Worm (Caenorhabditis elegans) whole organism, early embryonic: ENCODE measurements around the gene kcnl-3.
A peak's percentile ranks its signal among the peaks of the same experiment; 100 is the strongest.

Source experiments
- B0310.2 ChIP-seq: sonication (generic microtip); optimal IDR thresholded peaks from 2 replicates; lab custom pipeline; 2016; ENCODE audit warnings: mild to moderate bottlenecking, missing genetic modification characterization, missing compliant biosample characterization
- F13C5.2 ChIP-seq: sonication (generic microtip); optimal IDR thresholded peaks from 2 replicates; lab custom pipeline; 2017; ENCODE audit warnings: mild to moderate bottlenecking, missing genetic modification characterization, inconsistent platforms, missing compliant biosample characterization
- aly-1 ChIP-seq: sonication (generic microtip); optimal IDR thresholded peaks from 2 replicates; lab custom pipeline; 2016; ENCODE audit warnings: missing genetic modification characterization, missing compliant biosample characterization
- ama-1 ChIP-seq: fragments of 150-350 bp; optimal IDR thresholded peaks from 2 replicates; lab custom pipeline; 2014
- ceh-13 ChIP-seq: fragments of 200-800 bp; sonication (Bioruptor generic); optimal IDR thresholded peaks from 2 replicates; lab custom pipeline; 2018; ENCODE audit warnings: mild to moderate bottlenecking, missing genetic modification characterization, missing compliant biosample characterization
- ceh-36 ChIP-seq: sonication (generic microtip); optimal IDR thresholded peaks from 2 replicates; lab custom pipeline; 2016; ENCODE audit warnings: missing genetic modification characterization, inconsistent platforms, missing compliant biosample characterization
- ets-7 ChIP-seq: sonication (generic microtip); optimal IDR thresholded peaks from 2 replicates; lab custom pipeline; 2016; ENCODE audit warnings: missing genotype, missing genetic modification characterization, missing compliant biosample characterization
- flt-1 ChIP-seq: fragments of 200-800 bp; sonication (Bioruptor generic); IDR thresholded peaks from 2 replicates; pipeline ENCODE4 v1.3.6; 2022; ENCODE audit warnings: missing genetic modification characterization, missing compliant biosample characterization
- hmbx-1 ChIP-seq: sonication (generic microtip); optimal IDR thresholded peaks from 2 replicates; lab custom pipeline; 2016; ENCODE audit warnings: mild to moderate bottlenecking, missing genetic modification characterization, missing compliant biosample characterization
- hmg-4 ChIP-seq: fragments of 200-800 bp; sonication (Bioruptor generic); optimal IDR thresholded peaks from 2 replicates; lab custom pipeline; 2018; ENCODE audit warnings: mild to moderate bottlenecking, missing genetic modification characterization, missing compliant biosample characterization
- hnd-1 ChIP-seq: sonication (generic microtip); optimal IDR thresholded peaks from 2 replicates; lab custom pipeline; 2016; ENCODE audit warnings: missing genetic modification characterization, missing compliant biosample characterization
- pes-1 ChIP-seq: fragments of 200-800 bp; sonication (Bioruptor generic); IDR thresholded peaks from 2 replicates; pipeline ENCODE4 v1.3.6; 2022; ENCODE audit warnings: missing genetic modification reagents, missing genetic modification characterization, missing compliant biosample characterization
- scrt-1 ChIP-seq: fragments of 200-800 bp; sonication (Bioruptor generic); IDR thresholded peaks from 2 replicates; pipeline ENCODE4 v1.3.6; 2022; ENCODE audit warnings: missing genetic modification characterization, missing compliant biosample characterization
- sea-1 ChIP-seq: fragments of 200-800 bp; sonication (Bioruptor generic); conservative IDR thresholded peaks from 2 replicates; pipeline ENCODE4 v1.3.6; 2022; ENCODE audit warnings: missing genetic modification characterization, missing compliant biosample characterization
- tbx-11 ChIP-seq: fragments of 200-800 bp; sonication (Bioruptor generic); IDR thresholded peaks from 2 replicates; pipeline ENCODE4 v1.3.6; 2022; ENCODE audit warnings: missing genetic modification characterization, missing compliant biosample characterization
- tbx-37 ChIP-seq: fragments of 200-800 bp; sonication (Bioruptor generic); conservative IDR thresholded peaks from 2 replicates; pipeline ENCODE4 v1.3.6; 2022; ENCODE audit warnings: missing genetic modification reagents, missing genetic modification characterization, missing compliant biosample characterization
- tra-4 ChIP-seq: sonication (generic microtip); optimal IDR thresholded peaks from 2 replicates; lab custom pipeline; 2017; ENCODE audit warnings: missing genetic modification characterization, missing compliant biosample characterization

The kcnl-3 gene

ce11 chrX:5347856-5348255 lies 38.8 kb upstream of the kcnl-3 start:
- TF ChIP-seq sea-1 (GFP tag; lab: Robert Waterston, UW) (no peak), B0310.2 (no peak), aly-1 (tag; lab: Kevin White, UChicago) (no peak), ceh-13 (GFP tag; lab: Kevin White, UChicago) (no peak), scrt-1 (no peak), tra-4 (tag; lab: Kevin White, UChicago) (no peak), tbx-37 (GFP tag; lab: Robert Waterston, UW) (no peak), ama-1 (lab: Kevin White, UChicago) (no peak), tbx-11 (GFP tag; lab: Robert Waterston, UW) (no peak), hmbx-1 (tag; lab: Kevin White, UChicago) (no peak)

DNA sequence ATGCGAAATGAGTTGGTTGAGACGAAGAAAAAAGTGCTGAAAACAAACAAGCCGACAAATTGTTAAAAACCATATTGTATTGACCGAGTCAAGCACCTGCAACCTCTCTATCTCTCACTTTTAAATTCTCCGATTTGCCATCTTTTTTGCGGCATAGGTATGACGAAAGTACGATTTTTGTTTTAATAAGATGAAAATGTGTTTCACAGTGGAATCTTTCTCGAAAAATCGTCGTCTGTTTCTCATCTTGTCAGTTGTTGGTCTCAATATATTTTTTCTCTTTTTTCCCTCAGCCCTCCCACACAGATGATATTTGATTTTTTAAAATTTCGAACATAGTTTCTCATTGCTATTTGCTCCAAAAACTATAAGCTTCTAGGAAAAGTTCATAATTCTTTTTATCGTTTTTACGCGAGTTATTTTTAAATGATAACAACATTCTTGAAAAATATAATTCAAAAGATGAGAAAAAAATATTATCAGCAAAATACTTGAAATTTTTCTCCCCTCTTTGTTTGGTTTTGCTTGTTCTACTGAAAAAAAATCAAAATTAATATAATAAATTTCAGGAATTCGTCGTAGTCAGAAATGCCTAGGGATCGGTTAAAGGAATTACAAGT lies 38.0 kb upstream of the kcnl-3 start, which contains the start of gene syx-3:
syx-3 (plus strand) TSS at position 570 of the 620 bp plus-strand sequence.
- TF ChIP-seq ceh-36 (tag; lab: Kevin White, UChicago) (no peak), pes-1 (GFP tag; lab: Robert Waterston, UW) (no peak), hmbx-1 (tag; lab: Kevin White, UChicago) (no peak), flt-1 (GFP tag; lab: Robert Waterston, UW) (no peak), tbx-37 (GFP tag; lab: Robert Waterston, UW) (no peak), hnd-1 (tag; lab: Kevin White, UChicago) (no peak), ama-1 (lab: Kevin White, UChicago) (no peak), aly-1 (tag; lab: Kevin White, UChicago) (no peak), scrt-1 (no peak), sea-1 (GFP tag; lab: Robert Waterston, UW) (no peak), B0310.2 (no peak), F13C5.2 (tag; lab: Kevin White, UChicago) (no peak)

DNA sequence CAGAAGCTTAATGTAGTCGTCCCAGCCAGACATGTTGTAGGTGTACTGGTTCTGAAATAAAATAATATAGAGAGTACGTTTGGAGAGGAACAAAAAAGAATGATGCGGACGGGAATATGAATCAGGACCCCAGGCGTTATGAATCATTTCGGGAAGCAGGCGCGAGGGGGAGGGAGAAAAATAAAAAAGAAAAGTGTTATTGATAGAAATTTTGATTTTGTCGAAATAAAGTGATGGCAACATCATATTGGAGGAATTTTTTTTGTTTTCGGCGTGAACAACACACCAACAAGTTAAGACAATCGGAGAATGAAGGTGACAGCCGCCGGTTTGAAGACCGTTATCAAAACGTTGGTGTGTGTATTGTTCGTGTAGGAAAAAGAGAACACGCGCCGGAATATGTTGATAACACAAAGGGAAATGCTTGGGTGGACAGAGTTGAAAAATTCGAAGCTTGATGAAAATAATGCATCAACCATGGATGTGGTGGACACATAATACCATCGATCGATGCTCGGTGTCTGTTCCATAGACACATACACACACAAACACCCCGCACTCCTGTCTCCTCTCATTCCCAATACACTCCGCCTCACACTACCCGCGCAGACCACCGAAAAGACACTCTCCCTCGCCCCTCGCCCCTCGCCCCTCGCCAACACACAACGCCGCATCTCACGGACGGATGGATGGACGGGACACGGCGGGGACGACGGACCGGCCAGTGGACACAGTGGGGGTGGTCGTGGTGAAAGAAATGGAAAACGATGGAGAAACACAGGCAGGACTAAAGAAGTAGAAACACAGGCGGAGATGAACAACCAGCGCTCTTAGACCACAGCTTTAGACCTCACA lies 32.4 kb upstream of the kcnl-3 start, which contains the start of gene pfn-2:
pfn-2 (minus strand) TSS at position 51 of the 855 bp plus-strand sequence.
- TF ChIP-seq aly-1 (tag; lab: Kevin White, UChicago) (peak; percentile 15), ceh-36 (tag; lab: Kevin White, UChicago) (no peak), sea-1 (GFP tag; lab: Robert Waterston, UW) (no peak), tbx-11 (GFP tag; lab: Robert Waterston, UW) (0 out of 2 replicates have a peak, but pooled peaks have one; percentile 9), ets-7 (tag; lab: Kevin White, UChicago) (no peak), F13C5.2 (tag; lab: Kevin White, UChicago) (peak; percentile 40), pes-1 (GFP tag; lab: Robert Waterston, UW) (no peak), scrt-1 (no peak), ceh-13 (GFP tag; lab: Kevin White, UChicago) (peak; percentile 6), tbx-37 (GFP tag; lab: Robert Waterston, UW) (peak; percentile 52), B0310.2 (no peak), hmg-4 (GFP tag; lab: Kevin White, UChicago) (peak; percentile 89), flt-1 (GFP tag; lab: Robert Waterston, UW) (0 out of 2 replicates have a peak, but pooled peaks have one; percentile 17)

- TF ChIP-seq tbx-37 (GFP tag; lab: Robert Waterston, UW) (no peak), ets-7 (tag; lab: Kevin White, UChicago) (no peak), F13C5.2 (tag; lab: Kevin White, UChicago) (no peak), hmbx-1 (tag; lab: Kevin White, UChicago) (no peak), scrt-1 (no peak), ceh-13 (GFP tag; lab: Kevin White, UChicago) (no peak), sea-1 (GFP tag; lab: Robert Waterston, UW) (no peak), hnd-1 (tag; lab: Kevin White, UChicago) (no peak), tbx-11 (GFP tag; lab: Robert Waterston, UW) (no peak), tra-4 (tag; lab: Kevin White, UChicago) (no peak), B0310.2 (no peak), ama-1 (lab: Kevin White, UChicago) (no peak), ceh-36 (tag; lab: Kevin White, UChicago) (no peak), aly-1 (tag; lab: Kevin White, UChicago) (no peak), pes-1 (GFP tag; lab: Robert Waterston, UW) (no peak), flt-1 (GFP tag; lab: Robert Waterston, UW) (no peak), hmg-4 (GFP tag; lab: Kevin White, UChicago) (no peak)
Measured at ce11 chrX:5355253-5355652, 31.4 kb upstream of the kcnl-3 start.

- peak; percentile 75 for TF ChIP-seq hmg-4 (GFP tag; lab: Kevin White, UChicago)
- TF ChIP-seq pes-1 (GFP tag; lab: Robert Waterston, UW), result no peak
- no peak for TF ChIP-seq hmbx-1 (tag; lab: Kevin White, UChicago)
- peak; percentile 12 for TF ChIP-seq aly-1 (tag; lab: Kevin White, UChicago)
- no peak for TF ChIP-seq ama-1 (lab: Kevin White, UChicago)
- no peak for TF ChIP-seq tbx-37 (GFP tag; lab: Robert Waterston, UW)
Measured at ce11 chrX:5360682-5361081, 26.0 kb upstream of the kcnl-3 start.

ce11 chrX:5364222-5364621 lies 22.4 kb upstream of the kcnl-3 start, which contains the start of gene chtl-1:
Gene chtl-1, minus strand, starts transcription at chrX:5364322.
- TF ChIP-seq tbx-37 (GFP tag; lab: Robert Waterston, UW) (no peak), tra-4 (tag; lab: Kevin White, UChicago) (no peak), hmg-4 (GFP tag; lab: Kevin White, UChicago) (no peak), B0310.2 (no peak), ceh-13 (GFP tag; lab: Kevin White, UChicago) (no peak), aly-1 (tag; lab: Kevin White, UChicago) (no peak), ceh-36 (tag; lab: Kevin White, UChicago) (no peak), sea-1 (GFP tag; lab: Robert Waterston, UW) (no peak), scrt-1 (no peak), F13C5.2 (tag; lab: Kevin White, UChicago) (no peak), ets-7 (tag; lab: Kevin White, UChicago) (no peak), pes-1 (GFP tag; lab: Robert Waterston, UW) (no peak), tbx-11 (GFP tag; lab: Robert Waterston, UW) (no peak), hmbx-1 (tag; lab: Kevin White, UChicago) (no peak), flt-1 (GFP tag; lab: Robert Waterston, UW) (no peak), ama-1 (lab: Kevin White, UChicago) (no peak), hnd-1 (tag; lab: Kevin White, UChicago) (no peak)
